Fruit fly (Drosophila melanogaster) whole organism, adult: Measurements from ENCODE around the gene CG31343.

Experiments used
- CG11617 ChIP-seq: fragments of 200-800 bp; sonication (Bioruptor generic); optimal IDR thresholded peaks from 2 replicates; lab custom pipeline; 2017; ENCODE audit warnings: mild to moderate bottlenecking, missing biosample characterization, missing genetic modification reagents, missing genetic modification characterization
- CG7045 ChIP-seq: fragments of 200-800 bp; sonication (Bioruptor generic); optimal IDR thresholded peaks from 2 replicates; lab custom pipeline; 2017; ENCODE audit warnings: missing biosample characterization, mild to moderate bottlenecking, missing genetic modification characterization
- Clk ChIP-seq: fragments of 200-800 bp; sonication (Bioruptor generic); optimal IDR thresholded peaks from 2 replicates; lab custom pipeline; 2017; ENCODE audit warnings: missing biosample characterization, missing genetic modification characterization
- cnc ChIP-seq, 2 experiments: fragments of >200 bp; optimal IDR thresholded peaks; 2 replicates each; lab custom pipeline; 2017
- tj ChIP-seq: fragments of 200-800 bp; sonication (Bioruptor generic); optimal IDR thresholded peaks from 3 replicates; lab custom pipeline; 2017; ENCODE audit warnings: missing biosample characterization, mild to moderate bottlenecking, missing genetic modification characterization, moderate library complexity
- toe ChIP-seq: fragments of 200-800 bp; sonication (Bioruptor generic); optimal IDR thresholded peaks from 2 replicates; lab custom pipeline; 2016; ENCODE audit warnings: missing biosample characterization, missing genetic modification characterization

DNA sequence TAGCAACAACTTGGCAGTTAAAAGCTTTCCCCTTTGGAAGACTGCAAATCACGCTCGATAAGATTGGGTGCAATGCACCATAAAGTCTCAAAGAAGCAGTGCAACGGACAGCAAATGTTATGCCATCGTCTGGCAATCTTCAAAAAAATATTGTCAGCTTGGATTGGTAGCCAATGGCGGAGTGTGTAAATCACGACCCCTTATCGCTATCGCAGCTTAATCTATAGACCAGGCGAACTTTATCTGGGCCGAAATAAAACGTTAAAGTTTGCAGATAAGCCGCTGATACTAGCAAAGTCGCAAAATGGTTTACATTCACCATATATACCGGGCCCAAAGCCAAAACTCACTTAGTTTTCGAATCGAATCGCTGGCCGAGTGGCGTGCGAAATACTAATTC is 8.9 kb downstream of the CG31343 start, which contains the start of gene CG31198:
- TF ChIP-seq tj (GFP tag; lab: Kevin White, UChicago) = no peak
- TF ChIP-seq Clk = no peak
- no peak for TF ChIP-seq CG11617 (GFP tag; lab: Kevin White, UChicago)
- no peak for TF ChIP-seq CG7045
- no peak for TF ChIP-seq toe (GFP tag; lab: Kevin White, UChicago)
- TF ChIP-seq cnc (optimal IDR thresholded peaks at IDR 0.05; lab: Kevin White, UChicago) = peak in 1 of 2 experiments; percentile 64
